Worm (Caenorhabditis elegans) whole organism, L4 larva: ENCODE results near the gene R05H10.7.

Experiments
- cey-2 ChIP-seq: sonication (generic microtip); optimal IDR thresholded peaks from 3 replicates; lab custom pipeline; 2017; ENCODE audit warnings: missing genetic modification characterization, mild to moderate bottlenecking, missing compliant biosample characterization, antibody characterized with exemption, borderline replicate concordance; ENCODE audit not compliant: insufficient read depth
- hmg-1.1 ChIP-seq: fragments of 200-800 bp; sonication (Bioruptor generic); IDR thresholded peaks from 2 replicates; pipeline ENCODE4 v1.3.6; 2022; ENCODE audit warnings: missing genetic modification reagents, missing genetic modification characterization, missing compliant biosample characterization
- nhr-11 ChIP-seq: fragments of 150-350 bp; optimal IDR thresholded peaks from 2 replicates; lab custom pipeline; 2014; ENCODE audit warnings: missing biosample characterization, missing genetic modification characterization
- nhr-237 ChIP-seq: sonication (generic microtip); optimal IDR thresholded peaks from 2 replicates; lab custom pipeline; 2017; ENCODE audit warnings: missing biosample characterization, missing genetic modification characterization
- zfp-3 ChIP-seq: fragments of 200-800 bp; sonication (Bioruptor generic); conservative IDR thresholded peaks from 2 replicates; pipeline ENCODE4 v1.3.6; 2022; ENCODE audit warnings: missing genetic modification reagents, missing genetic modification characterization, missing compliant biosample characterization

DNA sequence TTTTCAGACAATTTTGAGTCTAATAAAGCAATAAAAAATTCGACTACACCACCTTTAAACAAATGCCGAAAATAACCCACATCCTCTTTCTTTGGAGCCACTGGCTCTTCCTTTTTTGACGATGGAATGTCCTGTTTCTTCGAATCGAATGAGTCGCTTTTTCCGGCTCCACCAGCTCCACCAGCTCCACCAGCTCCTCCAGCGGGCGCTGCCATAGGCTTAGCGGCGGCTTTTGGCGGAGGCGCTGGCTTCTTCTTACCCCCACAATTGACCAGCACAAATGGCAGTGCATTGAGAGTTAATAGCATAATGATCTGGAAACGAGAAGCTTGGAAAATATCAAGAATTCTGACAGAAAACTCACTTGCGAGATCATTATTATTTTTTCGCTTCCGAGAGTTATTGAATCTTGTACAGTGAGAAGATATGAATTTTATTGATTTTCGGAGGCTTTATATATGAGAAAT lies 21.4 kb downstream of the R05H10.7 start, which contains the start of gene Y53F4A.2:
- TF ChIP-seq nhr-237 (tag; lab: Kevin White, UChicago) (no peak), nhr-11 (tag; lab: Kevin White, UChicago) (no peak), hmg-1.1 (GFP tag; lab: Robert Waterston, UW) (no peak), zfp-3 (no peak), cey-2 (no peak)
